Worm (Caenorhabditis elegans) whole organism, young adult: ENCODE data around the gene C32B5.7.

ENCODE experiments used
- B0019.2 ChIP-seq: fragments of 200-800 bp; sonication (Bioruptor generic); conservative IDR thresholded peaks from 2 replicates; pipeline ENCODE4 v1.3.6; 2022; ENCODE audit warnings: missing genetic modification reagents, missing genetic modification characterization, missing compliant biosample characterization
- B0035.1 ChIP-seq: sonication (generic microtip); optimal IDR thresholded peaks from 2 replicates; lab custom pipeline; 2016; ENCODE audit warnings: missing genetic modification characterization, mild to moderate bottlenecking, missing compliant biosample characterization, missing genotype, missing genetic modification reagents
- B0261.1 ChIP-seq: sonication (generic microtip); optimal IDR thresholded peaks from 2 replicates; lab custom pipeline; 2016; ENCODE audit warnings: mild to moderate bottlenecking, missing genetic modification characterization, moderate library complexity, missing compliant biosample characterization
- C17E4.6 ChIP-seq: fragments of 200-800 bp; sonication (Bioruptor generic); IDR thresholded peaks from 2 replicates; pipeline ENCODE4 v1.3.6; 2022; ENCODE audit warnings: missing genetic modification reagents, missing genetic modification characterization, missing compliant biosample characterization
- F23B12.7 ChIP-seq: sonication (generic microtip); optimal IDR thresholded peaks from 2 replicates; lab custom pipeline; 2017; ENCODE audit warnings: missing genetic modification characterization, mild to moderate bottlenecking, missing compliant biosample characterization, antibody characterized with exemption, moderate library complexity; ENCODE audit not compliant: insufficient read depth
- F33H1.4 ChIP-seq: fragments of 200-800 bp; sonication (Bioruptor generic); IDR thresholded peaks from 2 replicates; pipeline ENCODE4 v1.3.6; 2022; ENCODE audit warnings: missing genetic modification reagents, missing genetic modification characterization, missing compliant biosample characterization
- T26A5.8 ChIP-seq: sonication (generic microtip); optimal IDR thresholded peaks from 2 replicates; lab custom pipeline; 2016; ENCODE audit warnings: missing genetic modification characterization, missing compliant biosample characterization
- Y53F4B.3 ChIP-seq: fragments of 200-800 bp; sonication (Bioruptor generic); IDR thresholded peaks from 2 replicates; pipeline ENCODE4 v1.3.6; 2022; ENCODE audit warnings: missing genetic modification reagents, missing genetic modification characterization, missing compliant biosample characterization
- Y95B8A.8 ChIP-seq: fragments of 200-800 bp; sonication (Bioruptor generic); IDR thresholded peaks from 2 replicates; pipeline ENCODE4 v1.3.6; 2022; ENCODE audit warnings: missing genetic modification reagents, missing genetic modification characterization, missing compliant biosample characterization
- akir-1 ChIP-seq: fragments of 200-800 bp; sonication (Bioruptor generic); optimal IDR thresholded peaks from 2 replicates; lab custom pipeline; 2018; ENCODE audit warnings: mild to moderate bottlenecking, missing genetic modification characterization, moderate library complexity, missing compliant biosample characterization
- ama-1 ChIP-seq, 3 experiments: fragments of 150-350 bp in 1 of 3; sonication (generic microtip) in 2 of 3; optimal IDR thresholded peaks; 2 replicates each; lab custom pipeline; 2014 to 2018; ENCODE audit warnings: missing biosample characterization in 2 of 3, missing genetic modification characterization in 2 of 3, missing genetic modification reagents in 2 of 3
- athp-1 ChIP-seq: sonication (generic microtip); optimal IDR thresholded peaks from 2 replicates; lab custom pipeline; 2017; ENCODE audit warnings: mild to moderate bottlenecking, missing genetic modification characterization, missing compliant biosample characterization
- attf-3 ChIP-seq: fragments of 200-800 bp; sonication (Bioruptor generic); conservative IDR thresholded peaks from 2 replicates; pipeline ENCODE4 v1.3.6; 2022; ENCODE audit warnings: missing genetic modification reagents, missing genetic modification characterization, missing compliant biosample characterization
- ceh-91 ChIP-seq: fragments of 200-800 bp; sonication (Bioruptor generic); IDR thresholded peaks from 2 replicates; pipeline ENCODE4 v1.3.6; 2022; ENCODE audit warnings: missing genetic modification reagents, missing genetic modification characterization, missing compliant biosample characterization
- dox-1 ChIP-seq: fragments of 200-800 bp; sonication (Bioruptor generic); IDR thresholded peaks from 2 replicates; pipeline ENCODE4 v1.3.6; 2022; ENCODE audit warnings: missing genetic modification reagents, missing genetic modification characterization, missing compliant biosample characterization
- hlh-12 ChIP-seq: sonication (generic microtip); optimal IDR thresholded peaks from 2 replicates; lab custom pipeline; 2016; ENCODE audit warnings: missing genetic modification characterization, missing compliant biosample characterization
- hrde-1 ChIP-seq: sonication (generic microtip); optimal IDR thresholded peaks from 2 replicates; lab custom pipeline; 2016; ENCODE audit warnings: missing genetic modification characterization, mild to moderate bottlenecking, missing compliant biosample characterization, moderate library complexity, missing genotype, missing genetic modification reagents, borderline replicate concordance
- hsf-1 ChIP-seq: fragments of 200-800 bp; sonication (Bioruptor generic); IDR thresholded peaks from 2 replicates; pipeline ENCODE4 v1.3.6; 2022; ENCODE audit warnings: missing genetic modification reagents, missing genetic modification characterization, missing compliant biosample characterization
- lin-26 ChIP-seq: fragments of 200-800 bp; sonication (Bioruptor generic); IDR thresholded peaks from 2 replicates; pipeline ENCODE4 v1.3.6; 2022; ENCODE audit warnings: missing genetic modification reagents, missing genetic modification characterization, missing compliant biosample characterization
- lin-35 ChIP-seq, 3 experiments: fragments of 150-350 bp in 2 of 3; sonication (generic microtip) in 1 of 3; optimal IDR thresholded peaks; 2 replicates each; lab custom pipeline; 2014 to 2018; ENCODE audit warnings: missing biosample characterization in 3 of 3, missing genetic modification characterization in 3 of 3, missing genetic modification reagents in 3 of 3
- lin-40 ChIP-seq: sonication (generic microtip); optimal IDR thresholded peaks from 2 replicates; lab custom pipeline; 2016; ENCODE audit warnings: missing genetic modification characterization, mild to moderate bottlenecking, missing compliant biosample characterization, missing genotype, missing genetic modification reagents
- lin-54 ChIP-seq: fragments of 200-800 bp; sonication (Bioruptor generic); optimal IDR thresholded peaks from 2 replicates; lab custom pipeline; 2018; ENCODE audit warnings: mild to moderate bottlenecking, missing genetic modification characterization, missing compliant biosample characterization
- lsl-1 ChIP-seq: fragments of 200-800 bp; sonication (Bioruptor generic); optimal IDR thresholded peaks from 2 replicates; lab custom pipeline; 2018; ENCODE audit warnings: mild to moderate bottlenecking, missing genetic modification characterization, moderate library complexity, missing compliant biosample characterization
- lsy-27 ChIP-seq: sonication (generic microtip); optimal IDR thresholded peaks from 2 replicates; lab custom pipeline; 2017; ENCODE audit warnings: missing genetic modification characterization, mild to moderate bottlenecking, missing compliant biosample characterization, antibody characterized with exemption, missing genotype, borderline replicate concordance; ENCODE audit not compliant: insufficient read depth
- mcd-1 ChIP-seq: fragments of 200-800 bp; sonication (Bioruptor generic); IDR thresholded peaks from 2 replicates; pipeline ENCODE4 v1.3.6; 2022; ENCODE audit warnings: missing genetic modification reagents, missing genetic modification characterization, missing compliant biosample characterization
- nfya-1 ChIP-seq: sonication (generic microtip); optimal IDR thresholded peaks from 2 replicates; lab custom pipeline; 2017; ENCODE audit warnings: antibody characterized with exemption, missing compliant biosample characterization, missing genetic modification characterization, borderline replicate concordance; ENCODE audit not compliant: insufficient read depth
- nhr-179 ChIP-seq: sonication (generic microtip); optimal IDR thresholded peaks from 2 replicates; lab custom pipeline; 2016; ENCODE audit warnings: mild to moderate bottlenecking, missing genetic modification characterization, missing compliant biosample characterization
- nhr-27 ChIP-seq: fragments of 200-800 bp; sonication (Bioruptor generic); optimal IDR thresholded peaks from 2 replicates; lab custom pipeline; 2018; ENCODE audit warnings: mild to moderate bottlenecking, missing genetic modification characterization, moderate library complexity, missing compliant biosample characterization
- nhr-80 ChIP-seq: sonication (generic microtip); optimal IDR thresholded peaks from 2 replicates; lab custom pipeline; 2016; ENCODE audit warnings: missing genetic modification characterization, missing compliant biosample characterization
- pbrm-1 ChIP-seq: fragments of 200-800 bp; sonication (Bioruptor generic); IDR thresholded peaks from 2 replicates; pipeline ENCODE4 v1.3.6; 2022; ENCODE audit warnings: missing genetic modification reagents, missing genetic modification characterization, missing compliant biosample characterization
- rec-8 ChIP-seq, 2 experiments: sonication (generic microtip); optimal IDR thresholded peaks; 2 replicates each; lab custom pipeline; 2016; ENCODE audit warnings: mild to moderate bottlenecking in 2 of 2, missing genetic modification characterization in 2 of 2, missing genetic modification reagents in 2 of 2, missing genotype in 2 of 2, missing biosample characterization in 1 of 2, missing compliant biosample characterization in 1 of 2, moderate library complexity in 1 of 2
- repo-1 ChIP-seq: sonication (generic microtip); optimal IDR thresholded peaks from 2 replicates; lab custom pipeline; 2017; ENCODE audit warnings: mild to moderate bottlenecking, missing genetic modification characterization, missing compliant biosample characterization
- rpc-1 ChIP-seq, 2 experiments: fragments of 150-350 bp in 1 of 2; sonication (generic microtip) in 1 of 2; optimal IDR thresholded peaks; 2 replicates each; lab custom pipeline; 2014 to 2018; ENCODE audit warnings: missing biosample characterization in 1 of 2, missing genetic modification characterization in 1 of 2, missing genetic modification reagents in 1 of 2, missing genotype in 1 of 2
- somi-1 ChIP-seq: fragments of 200-800 bp; sonication (Bioruptor generic); optimal IDR thresholded peaks from 2 replicates; lab custom pipeline; 2018; ENCODE audit warnings: mild to moderate bottlenecking, missing genetic modification characterization, missing compliant biosample characterization
- sptf-2 ChIP-seq: fragments of 200-800 bp; sonication (Bioruptor generic); optimal IDR thresholded peaks from 2 replicates; lab custom pipeline; 2018; ENCODE audit warnings: mild to moderate bottlenecking, missing genetic modification characterization, missing compliant biosample characterization
- unc-130 ChIP-seq: sonication (generic microtip); optimal IDR thresholded peaks from 2 replicates; lab custom pipeline; 2016; ENCODE audit warnings: missing genetic modification reagents, missing genetic modification characterization, missing compliant biosample characterization
- ztf-18 ChIP-seq: sonication (generic microtip); optimal IDR thresholded peaks from 2 replicates; lab custom pipeline; 2016; ENCODE audit warnings: missing genotype, mild to moderate bottlenecking, missing genetic modification characterization, missing compliant biosample characterization
- ztf-26 ChIP-seq: sonication (generic microtip); optimal IDR thresholded peaks from 2 replicates; lab custom pipeline; 2017; ENCODE audit warnings: missing genetic modification characterization, missing compliant biosample characterization
- ztf-6 ChIP-seq: fragments of 200-800 bp; sonication (Bioruptor generic); IDR thresholded peaks from 2 replicates; pipeline ENCODE4 v1.3.6; 2022; ENCODE audit warnings: missing genetic modification reagents, missing genetic modification characterization, missing compliant biosample characterization

The C32B5.7 gene

ce11 chrII:915780-916179 is 44.5 kb upstream of the C32B5.7 start, which contains the start of gene fbxc-29:
fbxc-29 (plus strand) TSS chrII:916080.
- TF ChIP-seq akir-1 (GFP tag; lab: Kevin White, UChicago) (no peak), repo-1 (tag; lab: Kevin White, UChicago) (no peak), nhr-27 (tag; lab: Kevin White, UChicago) (no peak), somi-1 (GFP tag; lab: Kevin White, UChicago) (no peak)
- TF ChIP-seq, all 124 proteins: peak for 0

- TF ChIP-seq lin-40: no peak
- no peak for TF ChIP-seq hlh-12 (tag; lab: Kevin White, UChicago)
- no peak for TF ChIP-seq T26A5.8 (tag; lab: Kevin White, UChicago)
Measured at ce11 chrII:917324-917723, 43.0 kb upstream of the C32B5.7 start, which contains the start of gene fbxc-30. fbxc-30 (plus strand) TSS chrII:917624.

- TF ChIP-seq sptf-2 (GFP tag; lab: Kevin White, UChicago): no peak
- TF ChIP-seq lin-35 (GFP tag; optimal IDR thresholded peaks at IDR 0.05; lab: Kevin White, UChicago): no peak
- no peak for TF ChIP-seq ztf-18 (tag; lab: Kevin White, UChicago)
- TF ChIP-seq nhr-179 (tag; lab: Kevin White, UChicago): no peak
- no peak for TF ChIP-seq ztf-26 (tag; lab: Kevin White, UChicago)
- TF ChIP-seq hrde-1 (tag; lab: Kevin White, UChicago): no peak
- TF ChIP-seq attf-3 (GFP tag; lab: Robert Waterston, UW): no peak
- no peak for TF ChIP-seq lin-54
- no peak for TF ChIP-seq rec-8 (tag; optimal IDR thresholded peaks at IDR 0.05; lab: Kevin White, UChicago)
- TF ChIP-seq nfya-1: no peak
- TF ChIP-seq pbrm-1 (GFP tag; lab: Robert Waterston, UW): no peak
- TF ChIP-seq B0019.2 (GFP tag; lab: Robert Waterston, UW): no peak
- no peak for TF ChIP-seq ama-1 (optimal IDR thresholded peaks at IDR 0.05; lab: Kevin White, UChicago)
- TF ChIP-seq ama-1 (GFP tag; optimal IDR thresholded peaks at IDR 0.05; lab: Kevin White, UChicago): no peak
- TF ChIP-seq B0261.1 (tag; lab: Kevin White, UChicago): no peak
- no peak for TF ChIP-seq F23B12.7
- TF ChIP-seq C17E4.6: no peak
- TF ChIP-seq hsf-1 (GFP tag; lab: Robert Waterston, UW): no peak
- no peak for TF ChIP-seq B0035.1
Measured at ce11 chrII:920326-920725, 40.0 kb upstream of the C32B5.7 start.

- TF ChIP-seq lin-26 (GFP tag; lab: Robert Waterston, UW): no peak
- peak; percentile 44 for TF ChIP-seq nhr-80
- TF ChIP-seq, all 124 proteins: peak for 1
Measured at ce11 chrII:922778-923177, 37.5 kb upstream of the C32B5.7 start.

ce11 chrII:923521-923920 is 36.8 kb upstream of the C32B5.7 start, which contains the start of gene fbxc-28:
fbxc-28 (plus strand) TSS chrII:923821.
- TF ChIP-seq akir-1 (GFP tag; lab: Kevin White, UChicago) (no peak), dox-1 (GFP tag; lab: Robert Waterston, UW) (no peak), rpc-1 (optimal IDR thresholded peaks at IDR 0.05; lab: Kevin White, UChicago) (no peak), rpc-1 (tag; optimal IDR thresholded peaks at IDR 0.05; lab: Kevin White, UChicago) (no peak), Y53F4B.3 (GFP tag; lab: Robert Waterston, UW) (no peak), athp-1 (tag; lab: Kevin White, UChicago) (no peak), lsl-1 (GFP tag; lab: Kevin White, UChicago) (no peak), lsy-27 (tag; lab: Kevin White, UChicago) (no peak), F33H1.4 (GFP tag; lab: Robert Waterston, UW) (no peak), ztf-6 (GFP tag; lab: Robert Waterston, UW) (no peak), mcd-1 (GFP tag; lab: Robert Waterston, UW) (no peak), unc-130 (GFP tag; lab: Kevin White, UChicago) (no peak), Y95B8A.8 (no peak), ceh-91 (GFP tag; lab: Robert Waterston, UW) (no peak)
